Worm (Caenorhabditis elegans): Measurements from ENCODE around the gene F54D10.4.

- TF ChIP-seq nhr-11 (tag; optimal IDR thresholded peaks at IDR 0.05) (no peak), zag-1 (tag; optimal IDR thresholded peaks at IDR 0.05) (no peak)
Observed at ce11 chrII:3757499-3757898, 49.4 kb downstream of the F54D10.4 start, which contains the start of gene srx-111.
